Fruit fly (Drosophila melanogaster): ENCODE data around the gene Ip259.

Ip259 gene

DNA sequence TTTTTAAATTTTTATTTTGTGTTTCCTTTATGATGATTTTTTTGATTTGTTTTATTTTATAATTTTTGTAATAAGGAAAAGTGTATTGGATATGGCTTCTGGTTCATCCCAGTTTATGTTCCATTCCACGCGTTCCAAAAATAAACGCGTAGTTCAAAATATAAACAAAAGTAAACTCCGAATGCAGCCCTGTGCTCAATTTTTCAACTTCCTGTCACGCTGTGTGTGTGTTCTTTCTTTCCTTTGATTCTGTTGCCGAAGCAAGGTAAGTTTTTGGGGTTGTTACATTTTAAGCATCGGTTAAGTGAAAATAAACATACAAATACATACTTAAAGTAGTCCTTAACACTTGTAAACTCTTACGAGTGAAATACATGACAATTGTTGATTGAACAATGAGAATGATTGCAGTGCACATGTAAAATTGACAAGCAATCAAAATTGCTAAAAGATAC, at the start of gene Ip259, which contains the start of gene RpS27A (continued):
- TF ChIP-seq crc (GFP tag; optimal IDR thresholded peaks at IDR 0.05) (peak; percentile 56), NK7.1 (GFP tag; optimal IDR thresholded peaks at IDR 0.05) (peak; percentile 44), BtbVII (GFP tag; optimal IDR thresholded peaks at IDR 0.05) (peak; percentile 61), vfl (GFP tag; optimal IDR thresholded peaks at IDR 0.05) (peak; percentile 34), Kr (GFP tag; optimal IDR thresholded peaks at IDR 0.05) (no peak), trem (tag; optimal IDR thresholded peaks at IDR 0.05) (peak; percentile 55), Taf1 (GFP tag; IDR thresholded peaks at IDR 0.05) (no peak), CG16815 (GFP tag; optimal IDR thresholded peaks at IDR 0.05) (peak; percentile 6), inv (GFP tag; IDR thresholded peaks at IDR 0.05; ENCODE audit: partially characterized antibody) (no peak), CG14014 (GFP tag; IDR thresholded peaks at IDR 0.05) (peak; percentile 65; the same call in 1 of the 2 replicates), Mes4 (GFP tag; optimal IDR thresholded peaks at IDR 0.05) (peak; percentile 87), chm (GFP tag; IDR thresholded peaks at IDR 0.05) (peak; percentile 86; the same call in 1 of the 2 replicates), Dbx (GFP tag; IDR thresholded peaks at IDR 0.05) (peak; percentile 88), gt (GFP tag; IDR thresholded peaks at IDR 0.05) (no peak), CG5180 (GFP tag; optimal IDR thresholded peaks at IDR 0.05) (peak; percentile 46), CG8388 (GFP tag; optimal IDR thresholded peaks at IDR 0.05) (peak; percentile 53), Oli (tag; optimal IDR thresholded peaks at IDR 0.05) (no peak), C15 (GFP tag; IDR thresholded peaks at IDR 0.05) (peak; percentile 65; the same call in 2 of the 3 replicates), run (tag; optimal IDR thresholded peaks at IDR 0.05) (no peak), HmgD (GFP tag; optimal IDR thresholded peaks at IDR 0.05) (peak; percentile 35), CG9876 (GFP tag; optimal IDR thresholded peaks at IDR 0.05) (peak; percentile 84), dmrt11E (tag; optimal IDR thresholded peaks at IDR 0.05) (peak; percentile 71), Mad (GFP tag; optimal IDR thresholded peaks at IDR 0.05) (peak; percentile 46), CG11398 (GFP tag; optimal IDR thresholded peaks at IDR 0.05) (peak; percentile 67), twi (tag; optimal IDR thresholded peaks at IDR 0.05) (peak; percentile 46), Rfx (GFP tag; IDR thresholded peaks at IDR 0.05) (peak; percentile 86; the same call in 1 of the 2 replicates), pita (GFP tag; optimal IDR thresholded peaks at IDR 0.05) (no peak), zen2 (GFP tag; IDR thresholded peaks at IDR 0.05; ENCODE audit: partially characterized antibody) (no peak), CoRest (tag; optimal IDR thresholded peaks at IDR 0.05) (peak; percentile 65), CG7556 (GFP tag; optimal IDR thresholded peaks at IDR 0.05) (no peak), bcd (GFP tag; optimal IDR thresholded peaks at IDR 0.05) (peak; percentile 89), Sox102F (GFP tag; optimal IDR thresholded peaks at IDR 0.05) (no peak), fd102C (GFP tag; optimal IDR thresholded peaks at IDR 0.05) (peak; percentile 2), CG17912 (GFP tag; optimal IDR thresholded peaks at IDR 0.05) (peak; percentile 80), CG6254 (GFP tag; optimal IDR thresholded peaks at IDR 0.05) (peak; percentile 18), cwo (GFP tag; optimal IDR thresholded peaks at IDR 0.05) (no peak), Side (GFP tag; optimal IDR thresholded peaks at IDR 0.05) (peak; percentile 75), Aef1 (GFP tag; IDR thresholded peaks at IDR 0.05) (peak; percentile 54; the same call in 2 of the 3 replicates), gcm2 (GFP tag; optimal IDR thresholded peaks at IDR 0.05) (peak; percentile 10), klu (GFP tag; IDR thresholded peaks at IDR 0.05) (no peak), CG14441 (GFP tag; IDR thresholded peaks at IDR 0.05) (peak; percentile 57; the same call in 1 of the 2 replicates), CG14710 (tag; optimal IDR thresholded peaks at IDR 0.05) (peak; percentile 73), mam (GFP tag; optimal IDR thresholded peaks at IDR 0.05) (peak; percentile 71), nmo (GFP tag; optimal IDR thresholded peaks at IDR 0.05) (peak; percentile 81), Hr39 (optimal IDR thresholded peaks at IDR 0.05) (no peak), pros (GFP tag; optimal IDR thresholded peaks at IDR 0.05) (no peak), CHES-1-like (GFP tag; optimal IDR thresholded peaks at IDR 0.05) (peak; percentile 48), CG8281 (tag; optimal IDR thresholded peaks at IDR 0.05) (peak; percentile 47), ind (GFP tag; optimal IDR thresholded peaks at IDR 0.05) (no peak), CG18476 (GFP tag; optimal IDR thresholded peaks at IDR 0.05) (peak; percentile 42), CG13624 (GFP tag; optimal IDR thresholded peaks at IDR 0.05) (peak; percentile 82)
